Worm (Caenorhabditis elegans): Measurements from ENCODE around the gene hal-2.

hal-2 gene

DNA sequence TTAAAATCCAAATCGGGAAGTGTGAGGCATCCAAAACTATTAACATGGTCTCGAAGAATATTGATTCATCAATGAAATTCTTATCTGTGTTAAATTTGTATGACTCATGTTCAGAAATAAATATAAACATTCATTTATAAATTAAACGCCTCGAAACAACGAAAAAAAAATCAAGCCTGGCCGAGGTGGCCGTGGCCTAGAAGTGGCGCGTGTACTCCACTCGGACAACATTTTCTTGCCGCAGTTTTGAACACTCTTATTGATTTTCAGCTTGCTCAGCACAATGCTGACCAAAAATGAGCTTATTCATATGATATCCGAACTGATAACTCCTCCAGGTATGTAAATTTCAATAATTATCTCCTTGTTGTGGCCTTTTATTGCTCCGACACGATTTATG is 24.6 kb downstream of the hal-2 start, which contains the start of gene ekl-6:
ekl-6 (plus strand) TSS at position 265 of the 400 bp plus-strand sequence.
- TF ChIP-seq elt-2 (tag; optimal IDR thresholded peaks at IDR 0.05) (peak; percentile 53), odd-2 (tag; optimal IDR thresholded peaks at IDR 0.05) (no peak), dmd-4 (tag; optimal IDR thresholded peaks at IDR 0.05; ENCODE audit: borderline replicate concordance) (no peak), ahr-1 (tag; optimal IDR thresholded peaks at IDR 0.05) (no peak), C38D4.7 (GFP tag; optimal IDR thresholded peaks at IDR 0.05) (no peak), hlh-15 (tag; optimal IDR thresholded peaks at IDR 0.05) (no peak), ceh-19 (GFP tag; optimal IDR thresholded peaks at IDR 0.05) (no peak), ceh-30 (tag; optimal IDR thresholded peaks at IDR 0.05) (no peak), sox-4 (tag; optimal IDR thresholded peaks at IDR 0.05) (no peak), ceh-18 (tag; optimal IDR thresholded peaks at IDR 0.05) (no peak), fax-1 (tag; optimal IDR thresholded peaks at IDR 0.05) (peak; percentile 11), ceh-48 (tag; optimal IDR thresholded peaks at IDR 0.05) (peak; percentile 42), ceh-2 (tag; optimal IDR thresholded peaks at IDR 0.05) (peak; percentile 90), C08G9.2 (tag; optimal IDR thresholded peaks at IDR 0.05) (peak; percentile 84), lin-11 (tag; optimal IDR thresholded peaks at IDR 0.05) (no peak), ceh-31 (tag; optimal IDR thresholded peaks at IDR 0.05) (peak; percentile 85), rnt-1 (tag; optimal IDR thresholded peaks at IDR 0.05) (peak; percentile 15), F13H6.1 (tag; optimal IDR thresholded peaks at IDR 0.05) (peak; percentile 40), ama-1 (optimal IDR thresholded peaks at IDR 0.05) (no peak), hlh-30 (tag; optimal IDR thresholded peaks at IDR 0.05; ENCODE audit: insufficient read depth) (no peak), pat-9 (tag; optimal IDR thresholded peaks at IDR 0.05) (no peak), pqm-1 (tag; optimal IDR thresholded peaks at IDR 0.05) (no peak), sox-2 (GFP tag; IDR thresholded peaks at IDR 0.05) (no peak), unc-86 (tag; optimal IDR thresholded peaks at IDR 0.05) (peak; percentile 14), mec-3 (tag; optimal IDR thresholded peaks at IDR 0.05; ENCODE audit: borderline replicate concordance) (peak; percentile 35), syd-9 (tag; optimal IDR thresholded peaks at IDR 0.05) (no peak), tbx-7 (tag; optimal IDR thresholded peaks at IDR 0.05) (peak; percentile 83), eyg-1 (tag; optimal IDR thresholded peaks at IDR 0.05) (no peak), zip-5 (tag; optimal IDR thresholded peaks at IDR 0.05) (peak; percentile 79), unc-42 (tag; optimal IDR thresholded peaks at IDR 0.05) (no peak), tbx-2 (tag; optimal IDR thresholded peaks at IDR 0.05) (peak; percentile 86), ceh-34 (tag; optimal IDR thresholded peaks at IDR 0.05) (no peak), ref-2 (tag; optimal IDR thresholded peaks at IDR 0.05) (peak; percentile 76), pros-1 (tag; optimal IDR thresholded peaks at IDR 0.05) (no peak), ttx-3 (tag; optimal IDR thresholded peaks at IDR 0.05) (no peak), hlh-8 (tag; optimal IDR thresholded peaks at IDR 0.05) (peak; percentile 61), sdc-2 (tag; optimal IDR thresholded peaks at IDR 0.05) (peak; percentile 16), K02D7.2 (tag; optimal IDR thresholded peaks at IDR 0.05) (no peak), lim-6 (tag; optimal IDR thresholded peaks at IDR 0.05) (no peak), ets-4 (tag; optimal IDR thresholded peaks at IDR 0.05) (peak; percentile 74), hlh-6 (tag; optimal IDR thresholded peaks at IDR 0.05) (no peak), unc-3 (GFP tag; conservative IDR thresholded peaks at IDR 0.05) (no peak), unc-3 (tag; optimal IDR thresholded peaks at IDR 0.05) (no peak), fkh-10 (GFP tag; optimal IDR thresholded peaks at IDR 0.05) (no peak), fkh-6 (tag; optimal IDR thresholded peaks at IDR 0.05) (no peak), ceh-14 (tag; optimal IDR thresholded peaks at IDR 0.05) (peak; percentile 21), ceh-24 (tag; optimal IDR thresholded peaks at IDR 0.05) (no peak), T23F11.4 (GFP tag; optimal IDR thresholded peaks at IDR 0.05) (no peak)
